Fruit fly (Drosophila melanogaster) whole organism, embryonic: Measurements from ENCODE around the gene DPCoAC.

Experiments used
- Atf-2 ChIP-seq: fragments of 200-800 bp; sonication (Bioruptor generic); optimal IDR thresholded peaks from 2 replicates; lab custom pipeline; 2016; ENCODE audit warnings: missing biosample characterization, missing genetic modification characterization
- Awh ChIP-seq: fragments of 200-800 bp; sonication (Bioruptor generic); IDR thresholded peaks from 2 replicates; pipeline ENCODE4, ENCODE4 v1.3.6; 2022; ENCODE audit warnings: missing biosample characterization, missing genetic modification characterization
- BtbVII ChIP-seq: fragments of 200-800 bp; sonication (Bioruptor generic); optimal IDR thresholded peaks from 3 replicates; lab custom pipeline; 2017; ENCODE audit warnings: missing biosample characterization, mild to moderate bottlenecking, missing genetic modification characterization
- CG10654 ChIP-seq: fragments of 200-800 bp; sonication (Bioruptor generic); optimal IDR thresholded peaks from 2 replicates; lab custom pipeline; 2016; ENCODE audit warnings: missing biosample characterization, missing genetic modification characterization
- CG11504 ChIP-seq: fragments of 200-800 bp; sonication (Bioruptor generic); optimal IDR thresholded peaks from 3 replicates; lab custom pipeline; 2019; ENCODE audit warnings: missing biosample characterization, mild to moderate bottlenecking, missing genetic modification characterization, moderate library complexity
- CG12219 ChIP-seq: fragments of 200-800 bp; sonication (Bioruptor generic); optimal IDR thresholded peaks from 3 replicates; lab custom pipeline; 2018; ENCODE audit warnings: missing biosample characterization, mild to moderate bottlenecking, missing genetic modification characterization
- CG13775 ChIP-seq: fragments of 200-800 bp; sonication (Bioruptor generic); optimal IDR thresholded peaks from 3 replicates; lab custom pipeline; 2017; ENCODE audit warnings: missing biosample characterization, mild to moderate bottlenecking, missing genetic modification characterization
- CG16815 ChIP-seq: fragments of 200-800 bp; sonication (Bioruptor generic); optimal IDR thresholded peaks from 3 replicates; lab custom pipeline; 2017; ENCODE audit warnings: missing biosample characterization, mild to moderate bottlenecking, missing genetic modification characterization
- CG1832 ChIP-seq: fragments of 200-800 bp; sonication (Bioruptor generic); optimal IDR thresholded peaks from 2 replicates; lab custom pipeline; 2017; ENCODE audit warnings: missing biosample characterization, mild to moderate bottlenecking, missing genetic modification characterization, inconsistent platforms
- CG2120 ChIP-seq: fragments of 200-800 bp; sonication (Bioruptor generic); optimal IDR thresholded peaks from 3 replicates; lab custom pipeline; 2016; ENCODE audit warnings: missing biosample characterization, missing genetic modification characterization
- CG2129 ChIP-seq: fragments of 200-800 bp; sonication (Bioruptor generic); IDR thresholded peaks from 2 replicates; pipeline ENCODE4 v1.3.6; 2022; ENCODE audit warnings: missing biosample characterization, missing genetic modification characterization; ENCODE audit not compliant: partially characterized antibody
- CG2889 ChIP-seq: fragments of 200-800 bp; sonication (Bioruptor generic); IDR thresholded peaks from 3 replicates; pipeline ENCODE4 v1.3.6; 2022; ENCODE audit warnings: missing biosample characterization, missing genetic modification characterization
- CG30403 ChIP-seq: fragments of 200-800 bp; sonication (Bioruptor generic); optimal IDR thresholded peaks from 3 replicates; lab custom pipeline; 2016; ENCODE audit warnings: missing biosample characterization, missing genetic modification characterization
- CG3726 ChIP-seq: fragments of 200-800 bp; sonication (Bioruptor generic); IDR thresholded peaks from 3 replicates; pipeline ENCODE4, ENCODE4 v1.3.6; 2022; ENCODE audit warnings: missing biosample characterization, missing genetic modification characterization
- CG4360 ChIP-seq: fragments of 200-800 bp; sonication (Bioruptor generic); IDR thresholded peaks from 2 replicates; pipeline ENCODE4 v1.3.6; 2022; ENCODE audit warnings: missing biosample characterization, missing genetic modification characterization
- CG4617 ChIP-seq: fragments of 200-800 bp; sonication (Bioruptor generic); optimal IDR thresholded peaks from 3 replicates; lab custom pipeline; 2016; ENCODE audit warnings: missing biosample characterization, missing genetic modification characterization, borderline replicate concordance
- CG4707 ChIP-seq: fragments of 200-800 bp; sonication (Bioruptor generic); optimal IDR thresholded peaks from 2 replicates; lab custom pipeline; 2018; ENCODE audit warnings: missing biosample characterization, mild to moderate bottlenecking, missing genetic modification characterization, moderate library complexity
- CG6272 ChIP-seq: fragments of 200-800 bp; sonication (Bioruptor generic); IDR thresholded peaks from 2 replicates; pipeline ENCODE4 v1.3.6; 2022; ENCODE audit warnings: missing biosample characterization, missing genetic modification characterization
- CG6683 ChIP-seq: fragments of 200-800 bp; sonication (Bioruptor generic); optimal IDR thresholded peaks from 2 replicates; lab custom pipeline; 2017; ENCODE audit warnings: missing biosample characterization, mild to moderate bottlenecking, missing genetic modification characterization, missing genetic modification reagents
- CG6813 ChIP-seq: fragments of 200-800 bp; sonication (Bioruptor generic); optimal IDR thresholded peaks from 2 replicates; lab custom pipeline; 2017; ENCODE audit warnings: missing biosample characterization, missing genetic modification characterization, mild to moderate bottlenecking, moderate library complexity, missing genetic modification reagents
- CG6854 ChIP-seq: fragments of 200-800 bp; sonication (Bioruptor generic); optimal IDR thresholded peaks from 3 replicates; lab custom pipeline; 2017; ENCODE audit warnings: missing biosample characterization, mild to moderate bottlenecking, missing genetic modification characterization
- CHES-1-like ChIP-seq: fragments of 200-800 bp; sonication (Bioruptor generic); optimal IDR thresholded peaks from 2 replicates; lab custom pipeline; 2016; ENCODE audit warnings: missing biosample characterization, missing genetic modification characterization
- CTCF ChIP-seq: fragments of 200-800 bp; sonication (Bioruptor generic); optimal IDR thresholded peaks from 2 replicates; lab custom pipeline; 2017; ENCODE audit warnings: missing biosample characterization, mild to moderate bottlenecking, missing genetic modification characterization, moderate library complexity
- Camta ChIP-seq: fragments of 200-800 bp; sonication (Bioruptor generic); optimal IDR thresholded peaks from 2 replicates; lab custom pipeline; 2016; ENCODE audit warnings: missing biosample characterization, missing genetic modification characterization
- CkIIα-i1 ChIP-seq: fragments of 200-800 bp; sonication (Bioruptor generic); IDR thresholded peaks from 2 replicates; pipeline ENCODE4 v1.3.6; 2022; ENCODE audit warnings: missing biosample characterization, missing genetic modification characterization
- ERR ChIP-seq: fragments of 200-800 bp; sonication (Bioruptor generic); optimal IDR thresholded peaks from 2 replicates; lab custom pipeline; 2016; ENCODE audit warnings: missing biosample characterization, missing genetic modification characterization
- Jarid2 ChIP-seq: fragments of 200-800 bp; sonication (Bioruptor generic); optimal IDR thresholded peaks from 3 replicates; lab custom pipeline; 2017; ENCODE audit warnings: mild to moderate bottlenecking, missing biosample characterization, missing genetic modification reagents, missing genetic modification characterization
- Max ChIP-seq: fragments of 200-800 bp; sonication (Bioruptor generic); optimal IDR thresholded peaks from 2 replicates; lab custom pipeline; 2016; ENCODE audit warnings: missing biosample characterization, mild to moderate bottlenecking, missing genetic modification characterization
- Mrtf ChIP-seq: fragments of 200-800 bp; sonication (Bioruptor generic); IDR thresholded peaks from 3 replicates; pipeline ENCODE4 v1.3.6; 2022; ENCODE audit warnings: missing biosample characterization, missing genetic modification characterization
- Nf-YA ChIP-seq: fragments of 200-800 bp; sonication (Bioruptor generic); IDR thresholded peaks from 2 replicates; pipeline ENCODE4 v1.3.6; 2022; ENCODE audit warnings: missing biosample characterization, missing genetic modification characterization
- Scr ChIP-seq: fragments of 200-800 bp; sonication (Bioruptor generic); IDR thresholded peaks from 2 replicates; pipeline ENCODE4 v1.3.6; 2022; ENCODE audit warnings: missing biosample characterization, missing genetic modification characterization; ENCODE audit not compliant: partially characterized antibody
- Six4 ChIP-seq: fragments of 200-800 bp; sonication (Bioruptor generic); optimal IDR thresholded peaks from 2 replicates; lab custom pipeline; 2016; ENCODE audit warnings: missing biosample characterization, missing genetic modification characterization
- Sry-δ ChIP-seq: fragments of 200-800 bp; sonication (Bioruptor generic); optimal IDR thresholded peaks from 2 replicates; lab custom pipeline; 2016; ENCODE audit warnings: missing biosample characterization, missing genetic modification characterization
- Taf1 ChIP-seq: fragments of 200-800 bp; sonication (Bioruptor generic); IDR thresholded peaks from 2 replicates; pipeline ENCODE4 v1.3.6; 2022; ENCODE audit warnings: missing biosample characterization, missing genetic modification characterization
- ash1 ChIP-seq: fragments of 200-800 bp; sonication (Bioruptor generic); optimal IDR thresholded peaks from 2 replicates; lab custom pipeline; 2018; ENCODE audit warnings: missing biosample characterization, mild to moderate bottlenecking, missing genetic modification characterization
- caup ChIP-seq: fragments of 200-800 bp; sonication (Bioruptor generic); optimal IDR thresholded peaks from 3 replicates; lab custom pipeline; 2017; ENCODE audit warnings: missing biosample characterization, mild to moderate bottlenecking, missing genetic modification characterization, moderate library complexity; ENCODE audit not compliant: severe bottlenecking
- crol ChIP-seq: fragments of 200-800 bp; sonication (Bioruptor generic); IDR thresholded peaks from 2 replicates; pipeline ENCODE4 v1.3.6; 2022; ENCODE audit warnings: missing biosample characterization, missing genetic modification characterization
- da ChIP-seq: fragments of 200-800 bp; sonication (Bioruptor generic); optimal IDR thresholded peaks from 2 replicates; lab custom pipeline; 2016; ENCODE audit warnings: missing biosample characterization, missing genetic modification characterization
- esg ChIP-seq: fragments of 200-800 bp; sonication (Bioruptor generic); conservative IDR thresholded peaks from 2 replicates; pipeline ENCODE4 v1.3.6; 2022; ENCODE audit warnings: missing biosample characterization, missing genetic modification characterization
- eyg ChIP-seq: fragments of 200-800 bp; sonication (Bioruptor generic); optimal IDR thresholded peaks from 3 replicates; lab custom pipeline; 2016; ENCODE audit warnings: missing biosample characterization, missing genetic modification characterization
- fd96Cb ChIP-seq: fragments of 200-800 bp; sonication (Bioruptor generic); optimal IDR thresholded peaks from 2 replicates; lab custom pipeline; 2018; ENCODE audit warnings: missing biosample characterization, mild to moderate bottlenecking, missing genetic modification characterization, moderate library complexity
- ftz-f1 ChIP-seq: fragments of 200-800 bp; sonication (Bioruptor generic); optimal IDR thresholded peaks from 2 replicates; lab custom pipeline; 2016; ENCODE audit warnings: missing biosample characterization, missing genetic modification characterization
- grau ChIP-seq: fragments of 200-800 bp; optimal IDR thresholded peaks from 3 replicates; lab custom pipeline; 2019; ENCODE audit warnings: missing biosample characterization, mild to moderate bottlenecking, missing genetic modification characterization, moderate library complexity
- hth ChIP-seq: fragments of >200 bp; optimal IDR thresholded peaks from 2 replicates; lab custom pipeline; 2017; ENCODE audit warnings: inconsistent platforms
- insv ChIP-seq, 2 experiments: fragments of 200-800 bp; sonication (Bioruptor generic); optimal IDR thresholded peaks; 3 replicates each; lab custom pipeline; 2016 to 2018; ENCODE audit warnings: missing biosample characterization in 2 of 2, missing genetic modification characterization in 2 of 2
- inv ChIP-seq: fragments of 200-800 bp; sonication (Bioruptor generic); IDR thresholded peaks from 2 replicates; pipeline ENCODE4 v1.3.6; 2022; ENCODE audit warnings: missing biosample characterization, missing genetic modification characterization; ENCODE audit not compliant: partially characterized antibody
- psq ChIP-seq: fragments of 200-800 bp; sonication (Bioruptor generic); optimal IDR thresholded peaks from 2 replicates; lab custom pipeline; 2017; ENCODE audit warnings: missing biosample characterization, missing genetic modification characterization
- salm ChIP-seq: fragments of 200-800 bp; sonication (Bioruptor generic); optimal IDR thresholded peaks from 2 replicates; lab custom pipeline; 2018; ENCODE audit warnings: missing biosample characterization, mild to moderate bottlenecking, missing genetic modification characterization
- tgo ChIP-seq: fragments of 200-800 bp; sonication (Bioruptor generic); IDR thresholded peaks from 3 replicates; pipeline ENCODE4 v1.3.6; 2022; ENCODE audit warnings: missing biosample characterization, missing genetic modification characterization
- ttk ChIP-seq: fragments of 200-800 bp; sonication (Bioruptor generic); IDR thresholded peaks from 2 replicates; pipeline ENCODE4 v2.1.2; 2022; ENCODE audit warnings: missing biosample characterization, missing genetic modification characterization
- usp ChIP-seq: fragments of >200 bp; optimal IDR thresholded peaks from 2 replicates; lab custom pipeline; 2017; ENCODE audit warnings: missing biosample characterization, missing genetic modification characterization

DPCoAC gene

DNA sequence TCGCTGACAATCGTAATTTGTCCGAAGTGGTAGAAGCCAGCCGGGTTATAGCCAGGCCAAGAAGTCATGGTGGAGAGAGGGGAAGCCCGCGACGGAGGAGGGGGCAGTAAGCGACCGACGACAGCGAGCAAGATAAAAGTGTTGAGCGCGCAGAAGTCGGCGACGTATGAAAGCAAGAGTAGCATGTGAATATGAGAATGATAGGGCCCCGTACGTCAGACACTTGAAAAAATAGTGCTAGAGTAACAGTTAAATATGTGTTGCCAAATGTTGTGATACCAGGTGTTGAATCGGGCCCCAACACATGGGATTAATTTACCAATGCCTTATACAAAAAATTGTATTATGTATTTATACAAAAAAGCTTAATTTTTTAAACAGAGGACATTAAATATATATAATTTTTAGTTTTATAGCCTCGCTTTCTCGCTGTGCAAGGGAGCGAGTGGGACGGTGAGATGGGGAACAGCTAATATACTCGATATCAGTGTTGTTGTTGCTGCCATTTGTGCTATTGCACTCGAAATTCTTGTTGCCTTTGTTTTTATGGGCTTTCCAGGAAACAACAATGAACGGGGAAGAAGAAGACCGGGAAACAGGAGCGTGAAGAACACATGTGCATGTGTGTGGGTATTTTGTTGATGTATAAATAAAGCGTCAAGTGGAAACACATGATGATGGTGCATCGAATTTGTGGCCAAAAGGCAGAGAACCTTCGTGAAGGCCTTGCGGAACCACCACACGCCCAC is 7.4 kb downstream of the DPCoAC start (continued):
- TF ChIP-seq Mrtf (peak; percentile 78), insv (GFP tag; optimal IDR thresholded peaks at IDR 0.05; lab: Kevin White, UChicago) (no peak), salm (tag; lab: Kevin White, UChicago) (peak; percentile 74), inv (no peak), CG6683 (GFP tag; lab: Kevin White, UChicago) (peak; percentile 66), crol (GFP tag; lab: Robert Waterston, UW) (peak; percentile 95), CG3726 (GFP tag; lab: Robert Waterston, UW) (peak; percentile 78; the same call in 2 of the 3 replicates), caup (peak; percentile 86), psq (GFP tag; lab: Kevin White, UChicago) (peak; percentile 69), CG2129 (GFP tag; lab: Robert Waterston, UW) (no peak), CG10654 (GFP tag; lab: Kevin White, UChicago) (peak; percentile 84), Taf1 (GFP tag; lab: Robert Waterston, UW) (peak; percentile 48; the same call in 1 of the 2 replicates), CHES-1-like (GFP tag; lab: Kevin White, UChicago) (no peak), ftz-f1 (GFP tag; lab: Kevin White, UChicago) (no peak), CG2889 (GFP tag; lab: Robert Waterston, UW) (peak; percentile 73), Max (GFP tag; lab: Kevin White, UChicago) (peak; percentile 68), Nf-YA (GFP tag; lab: Robert Waterston, UW) (peak; percentile 66), CG6854 (peak; percentile 76), CG4617 (GFP tag; lab: Kevin White, UChicago) (peak; percentile 45), fd96Cb (tag; lab: Kevin White, UChicago) (peak; percentile 88), Awh (GFP tag; lab: Robert Waterston, UW) (peak; percentile 76), CG2120 (GFP tag; lab: Kevin White, UChicago) (peak; percentile 83), CG13775 (GFP tag; lab: Kevin White, UChicago) (peak; percentile 81), da (GFP tag; lab: Kevin White, UChicago) (no peak), Six4 (GFP tag; lab: Kevin White, UChicago) (peak; percentile 73), CG6813 (peak; percentile 78), Jarid2 (peak; percentile 15), CG6272 (peak; percentile 73), BtbVII (GFP tag; lab: Kevin White, UChicago) (peak; percentile 79), eyg (GFP tag; lab: Kevin White, UChicago) (peak; percentile 4), CG30403 (GFP tag; lab: Kevin White, UChicago) (peak; percentile 81), CG11504 (tag; lab: Kevin White, UChicago) (peak; percentile 91), ERR (GFP tag; lab: Kevin White, UChicago) (no peak), ttk (GFP tag; lab: Robert Waterston, UW) (peak; percentile 77), CG12219 (GFP tag; lab: Kevin White, UChicago) (peak; percentile 53), tgo (GFP tag; lab: Robert Waterston, UW) (peak; percentile 89), CkIIα-i1 (GFP tag; lab: Robert Waterston, UW) (no peak), CG1832 (no peak), Sry-δ (GFP tag; lab: Kevin White, UChicago) (no peak), Scr (no peak), grau (tag; lab: Kevin White, UChicago) (peak; percentile 87), CG4360 (GFP tag; lab: Robert Waterston, UW) (peak; percentile 85), CG16815 (peak; percentile 87), ash1 (no peak), Atf-2 (GFP tag; lab: Kevin White, UChicago) (no peak), Camta (no peak), usp (GFP tag; lab: Kevin White, UChicago) (no peak), hth (lab: Kevin White, UChicago) (no peak), esg (GFP tag; lab: Robert Waterston, UW) (peak; percentile 85), CTCF (GFP tag; lab: Kevin White, UChicago) (no peak), CG4707 (peak; percentile 17)
